Worm (Caenorhabditis elegans) whole organism, L4 larva: ENCODE measurements around the gene arrd-22.

Experiments
- F44E2.7 ChIP-seq: fragments of 200-800 bp; sonication (Bioruptor generic); IDR thresholded peaks from 2 replicates; pipeline ENCODE4 v2.1.2; 2022; ENCODE audit warnings: missing genetic modification characterization, missing compliant biosample characterization
- T20F7.1 ChIP-seq: fragments of 200-800 bp; sonication (Bioruptor generic); optimal IDR thresholded peaks from 2 replicates; lab custom pipeline; 2018; ENCODE audit warnings: mild to moderate bottlenecking, missing genetic modification characterization, missing compliant biosample characterization
- aha-1 ChIP-seq: fragments of 150-350 bp; peaks from one replicate; lab custom pipeline; 2014; ENCODE audit warnings: missing biosample characterization, missing genetic modification characterization
- ama-1 ChIP-seq: fragments of 150-350 bp; optimal IDR thresholded peaks from 2 replicates; lab custom pipeline; 2014; ENCODE audit warnings: inconsistent platforms, mixed read lengths
- attf-4 ChIP-seq: sonication (generic microtip); optimal IDR thresholded peaks from 3 replicates; lab custom pipeline; 2017; ENCODE audit warnings: missing biosample characterization, missing genetic modification characterization
- lin-13 ChIP-seq: fragments of 150-350 bp; optimal IDR thresholded peaks from 2 replicates; lab custom pipeline; 2014; ENCODE audit warnings: missing biosample characterization, missing genetic modification reagents, missing genetic modification characterization
- lin-39 ChIP-seq: fragments of 150-350 bp; optimal IDR thresholded peaks from 2 replicates; lab custom pipeline; 2014; ENCODE audit warnings: missing biosample characterization, missing genetic modification reagents, missing genetic modification characterization
- nhr-6 ChIP-seq: fragments of 150-350 bp; optimal IDR thresholded peaks from 2 replicates; lab custom pipeline; 2014; ENCODE audit warnings: missing biosample characterization, missing genetic modification characterization
- unc-130 ChIP-seq: sonication (generic microtip); optimal IDR thresholded peaks from 2 replicates; lab custom pipeline; 2016; ENCODE audit warnings: missing genetic modification reagents, missing genetic modification characterization, missing compliant biosample characterization
- zag-1 ChIP-seq: fragments of 150-350 bp; optimal IDR thresholded peaks from 2 replicates; lab custom pipeline; 2014; ENCODE audit warnings: missing biosample characterization, missing genetic modification characterization
- ztf-7 ChIP-seq: fragments of 150-350 bp; optimal IDR thresholded peaks from 2 replicates; lab custom pipeline; 2014; ENCODE audit warnings: missing biosample characterization, missing genetic modification characterization

DNA sequence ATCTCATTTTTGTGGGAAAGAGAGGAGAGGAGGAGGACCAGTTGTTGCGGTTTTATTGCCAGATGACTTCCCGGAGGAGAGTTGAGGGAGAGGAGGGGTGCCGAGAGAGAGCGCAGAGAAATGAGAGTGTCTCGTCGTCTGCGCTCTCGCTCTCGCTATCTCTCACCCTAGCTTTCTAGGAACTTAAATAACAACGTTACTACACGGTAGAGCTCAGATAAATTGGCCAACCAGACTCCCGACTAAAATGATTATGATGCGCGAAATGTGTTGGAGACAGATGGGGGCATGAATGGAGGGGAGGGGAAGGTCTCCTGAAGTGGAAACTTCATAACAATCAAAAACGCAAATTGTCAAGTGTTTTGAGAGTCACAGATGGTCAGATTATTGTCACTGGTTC, 44.3 kb downstream of the arrd-22 start:
- TF ChIP-seq unc-130 (GFP tag; lab: Kevin White, UChicago) (no peak), lin-39 (tag; lab: Kevin White, UChicago) (no peak), lin-13 (GFP tag; lab: Kevin White, UChicago) (no peak), attf-4 (tag; lab: Kevin White, UChicago) (no peak), F44E2.7 (GFP tag; lab: Robert Waterston, UW) (no peak), nhr-6 (tag; lab: Kevin White, UChicago) (no peak), ama-1 (lab: Kevin White, UChicago) (no peak), T20F7.1 (no peak), aha-1 (peak; percentile 71), ztf-7 (tag; lab: Kevin White, UChicago) (no peak), zag-1 (tag; lab: Kevin White, UChicago) (no peak)
